Fruit fly (Drosophila melanogaster) whole organism, embryonic: ENCODE results near the gene CG14342.

Source experiments
- Bdp1 ChIP-seq: fragments of 200-800 bp; sonication (Bioruptor generic); optimal IDR thresholded peaks from 3 replicates; lab custom pipeline; 2016; ENCODE audit warnings: missing biosample characterization, missing genetic modification characterization
- Blimp-1 ChIP-seq: fragments of 200-800 bp; sonication (Bioruptor generic); optimal IDR thresholded peaks from 3 replicates; lab custom pipeline; 2018; ENCODE audit warnings: missing biosample characterization, missing genetic modification characterization, mild to moderate bottlenecking, moderate library complexity, missing genetic modification reagents
- CG1024 ChIP-seq: fragments of 200-800 bp; sonication (Bioruptor generic); IDR thresholded peaks from 2 replicates; pipeline ENCODE4 v1.3.6; 2022; ENCODE audit warnings: missing biosample characterization, missing genetic modification characterization
- CG10565 ChIP-seq: fragments of 200-800 bp; sonication (Bioruptor generic); optimal IDR thresholded peaks from 3 replicates; lab custom pipeline; 2016; ENCODE audit warnings: missing biosample characterization, mild to moderate bottlenecking, missing genetic modification characterization
- CG11085 ChIP-seq: fragments of 200-800 bp; sonication (Bioruptor generic); IDR thresholded peaks from 2 replicates; pipeline ENCODE4 v1.3.6; 2022; ENCODE audit warnings: missing biosample characterization, missing genetic modification characterization
- CG11504 ChIP-seq: fragments of 200-800 bp; sonication (Bioruptor generic); optimal IDR thresholded peaks from 3 replicates; lab custom pipeline; 2019; ENCODE audit warnings: missing biosample characterization, mild to moderate bottlenecking, missing genetic modification characterization, moderate library complexity
- CG13123 ChIP-seq: fragments of 200-800 bp; sonication (Bioruptor generic); optimal IDR thresholded peaks from 2 replicates; lab custom pipeline; 2016; ENCODE audit warnings: missing biosample characterization, missing genetic modification characterization
- CG13775 ChIP-seq: fragments of 200-800 bp; sonication (Bioruptor generic); optimal IDR thresholded peaks from 3 replicates; lab custom pipeline; 2017; ENCODE audit warnings: missing biosample characterization, mild to moderate bottlenecking, missing genetic modification characterization
- CG17328 ChIP-seq: fragments of 200-800 bp; sonication (Bioruptor generic); IDR thresholded peaks from 2 replicates; pipeline ENCODE4 v1.3.6; 2022; ENCODE audit warnings: missing biosample characterization, missing genetic modification characterization
- CG2889 ChIP-seq: fragments of 200-800 bp; sonication (Bioruptor generic); IDR thresholded peaks from 3 replicates; pipeline ENCODE4 v1.3.6; 2022; ENCODE audit warnings: missing biosample characterization, missing genetic modification characterization
- CG30403 ChIP-seq: fragments of 200-800 bp; sonication (Bioruptor generic); optimal IDR thresholded peaks from 3 replicates; lab custom pipeline; 2016; ENCODE audit warnings: missing biosample characterization, missing genetic modification characterization
- CG32772 ChIP-seq: fragments of 200-800 bp; sonication (Bioruptor generic); IDR thresholded peaks from 2 replicates; pipeline ENCODE4 v1.3.6; 2022; ENCODE audit warnings: missing biosample characterization, missing genetic modification characterization
- CG3838 ChIP-seq: fragments of 200-800 bp; sonication (Bioruptor generic); optimal IDR thresholded peaks from 3 replicates; lab custom pipeline; 2016; ENCODE audit warnings: missing biosample characterization, missing genetic modification characterization
- CG5180 ChIP-seq: fragments of 200-800 bp; sonication (Bioruptor generic); optimal IDR thresholded peaks from 3 replicates; lab custom pipeline; 2017; ENCODE audit warnings: missing biosample characterization, missing genetic modification characterization, mild to moderate bottlenecking, moderate library complexity, missing genetic modification reagents
- CG6791 ChIP-seq: fragments of 200-800 bp; sonication (Bioruptor generic); IDR thresholded peaks from 3 replicates; pipeline ENCODE4 v1.3.6; 2022; ENCODE audit warnings: missing biosample characterization, missing genetic modification characterization; ENCODE audit not compliant: partially characterized antibody
- CG7745 ChIP-seq: fragments of 200-800 bp; sonication (Bioruptor generic); optimal IDR thresholded peaks from 2 replicates; lab custom pipeline; 2018; ENCODE audit warnings: missing biosample characterization, mild to moderate bottlenecking, missing genetic modification characterization, moderate library complexity
- CG8359 ChIP-seq: fragments of 200-800 bp; sonication (Bioruptor generic); optimal IDR thresholded peaks from 2 replicates; lab custom pipeline; 2017; ENCODE audit warnings: missing biosample characterization, mild to moderate bottlenecking, missing genetic modification characterization, borderline replicate concordance
- CG9727 ChIP-seq: fragments of 200-800 bp; sonication (Bioruptor generic); optimal IDR thresholded peaks from 3 replicates; lab custom pipeline; 2017; ENCODE audit warnings: missing biosample characterization, mild to moderate bottlenecking, missing genetic modification characterization
- Chrac-16 ChIP-seq: fragments of 200-800 bp; sonication (Bioruptor generic); optimal IDR thresholded peaks from 3 replicates; lab custom pipeline; 2016; ENCODE audit warnings: missing biosample characterization, missing genetic modification characterization
- Dfd ChIP-seq, 2 experiments: fragments of >200 bp; optimal IDR thresholded peaks; 2 replicates each; lab custom pipeline; 2017; ENCODE audit warnings: missing biosample characterization in 2 of 2, missing genetic modification characterization in 2 of 2
- Dip3 ChIP-seq: fragments of 200-800 bp; sonication (Bioruptor generic); optimal IDR thresholded peaks from 3 replicates; lab custom pipeline; 2016; ENCODE audit warnings: missing biosample characterization, missing genetic modification characterization
- Drgx ChIP-seq: fragments of 200-800 bp; sonication (Bioruptor generic); IDR thresholded peaks from 2 replicates; pipeline ENCODE4 v1.3.6; 2022; ENCODE audit warnings: missing biosample characterization, missing genetic modification characterization
- Elba2 ChIP-seq: fragments of 200-800 bp; sonication (Bioruptor generic); optimal IDR thresholded peaks from 3 replicates; lab custom pipeline; 2016; ENCODE audit warnings: missing biosample characterization, missing genetic modification characterization
- HHEX ChIP-seq: fragments of 200-800 bp; sonication (Bioruptor generic); optimal IDR thresholded peaks from 3 replicates; lab custom pipeline; 2017; ENCODE audit warnings: missing biosample characterization, mild to moderate bottlenecking, missing genetic modification characterization, missing genetic modification reagents
- Hmr ChIP-seq: fragments of 200-800 bp; sonication (Bioruptor generic); optimal IDR thresholded peaks from 3 replicates; lab custom pipeline; 2017; ENCODE audit warnings: mild to moderate bottlenecking, missing biosample characterization, missing genetic modification reagents, missing genetic modification characterization
- Mes4 ChIP-seq: fragments of 200-800 bp; sonication (Bioruptor generic); optimal IDR thresholded peaks from 2 replicates; lab custom pipeline; 2016; ENCODE audit warnings: missing biosample characterization, missing genetic modification characterization
- Pdp1 ChIP-seq, 2 experiments: fragments of 200-800 bp; sonication (Bioruptor generic); optimal IDR thresholded peaks; 3 replicates each; lab custom pipeline; 2016; ENCODE audit warnings: missing biosample characterization in 2 of 2, missing genetic modification characterization in 2 of 2, mild to moderate bottlenecking in 1 of 2, moderate library complexity in 1 of 2
- Sox100B ChIP-seq: fragments of 200-800 bp; sonication (Bioruptor generic); optimal IDR thresholded peaks from 3 replicates; lab custom pipeline; 2018; ENCODE audit warnings: missing biosample characterization, mild to moderate bottlenecking, missing genetic modification characterization
- Spps ChIP-seq: fragments of 200-800 bp; sonication (Bioruptor generic); optimal IDR thresholded peaks from 2 replicates; lab custom pipeline; 2018; ENCODE audit warnings: missing biosample characterization, mild to moderate bottlenecking, missing genetic modification characterization
- Stat92E ChIP-seq, 3 experiments: fragments of >200 bp in 2 of 3; fragments of 200-800 bp in 1 of 3; sonication (Bioruptor generic) in 1 of 3; optimal IDR thresholded peaks; 2 replicates each; lab custom pipeline; 2017 to 2019; ENCODE audit warnings: missing biosample characterization in 3 of 3, missing genetic modification characterization in 3 of 3, mild to moderate bottlenecking in 1 of 3, moderate library complexity in 1 of 3
- Vsx1 ChIP-seq: fragments of 200-800 bp; sonication (Bioruptor generic); optimal IDR thresholded peaks from 2 replicates; lab custom pipeline; 2017; ENCODE audit warnings: missing biosample characterization, mild to moderate bottlenecking, missing genetic modification characterization, missing genetic modification reagents
- az2 ChIP-seq: fragments of 200-800 bp; sonication (Bioruptor generic); optimal IDR thresholded peaks from 3 replicates; lab custom pipeline; 2016; ENCODE audit warnings: missing biosample characterization, missing genetic modification characterization
- crol ChIP-seq: fragments of 200-800 bp; sonication (Bioruptor generic); IDR thresholded peaks from 2 replicates; pipeline ENCODE4 v1.3.6; 2022; ENCODE audit warnings: missing biosample characterization, missing genetic modification characterization
- exex ChIP-seq: fragments of 200-800 bp; sonication (Bioruptor generic); optimal IDR thresholded peaks from 4 replicates; lab custom pipeline; 2018; ENCODE audit warnings: missing biosample characterization, mild to moderate bottlenecking, missing genetic modification characterization, moderate library complexity
- eyg ChIP-seq: fragments of 200-800 bp; sonication (Bioruptor generic); optimal IDR thresholded peaks from 3 replicates; lab custom pipeline; 2016; ENCODE audit warnings: missing biosample characterization, missing genetic modification characterization
- fd102C ChIP-seq: fragments of 200-800 bp; sonication (Bioruptor generic); optimal IDR thresholded peaks from 2 replicates; lab custom pipeline; 2018; ENCODE audit warnings: missing biosample characterization, mild to moderate bottlenecking, missing genetic modification characterization, moderate library complexity
- fd96Cb ChIP-seq: fragments of 200-800 bp; sonication (Bioruptor generic); optimal IDR thresholded peaks from 2 replicates; lab custom pipeline; 2018; ENCODE audit warnings: missing biosample characterization, mild to moderate bottlenecking, missing genetic modification characterization, moderate library complexity
- grau ChIP-seq: fragments of 200-800 bp; optimal IDR thresholded peaks from 3 replicates; lab custom pipeline; 2019; ENCODE audit warnings: missing biosample characterization, mild to moderate bottlenecking, missing genetic modification characterization, moderate library complexity
- gsb ChIP-seq: fragments of 200-800 bp; sonication (Bioruptor generic); IDR thresholded peaks from 2 replicates; pipeline ENCODE4 v1.3.6; 2022; ENCODE audit warnings: missing biosample characterization, missing genetic modification characterization
- hkb ChIP-seq, 2 experiments: fragments of 200-800 bp in 1 of 2; fragments of >200 bp in 1 of 2; sonication (Bioruptor generic) in 1 of 2; IDR thresholded peaks in 1 of 2; optimal IDR thresholded peaks in 1 of 2; 2 replicates each; pipeline versions ENCODE4 v1.3.6 to Lab custom; 2017 to 2022; ENCODE audit warnings: missing biosample characterization in 1 of 2, missing genetic modification characterization in 1 of 2
- ind ChIP-seq: fragments of 200-800 bp; sonication (Bioruptor generic); optimal IDR thresholded peaks from 3 replicates; lab custom pipeline; 2016; ENCODE audit warnings: missing biosample characterization, missing genetic modification characterization
- inv ChIP-seq: fragments of 200-800 bp; sonication (Bioruptor generic); IDR thresholded peaks from 2 replicates; pipeline ENCODE4 v1.3.6; 2022; ENCODE audit warnings: missing biosample characterization, missing genetic modification characterization; ENCODE audit not compliant: partially characterized antibody
- kah ChIP-seq: fragments of 200-800 bp; sonication (Bioruptor generic); optimal IDR thresholded peaks from 2 replicates; lab custom pipeline; 2018; ENCODE audit warnings: missing biosample characterization, mild to moderate bottlenecking, missing genetic modification characterization
- klu ChIP-seq: fragments of 200-800 bp; sonication (Bioruptor generic); IDR thresholded peaks from 2 replicates; pipeline ENCODE4 v1.3.6; 2022; ENCODE audit warnings: missing biosample characterization, missing genetic modification characterization
- nerfin-1 ChIP-seq: fragments of 200-800 bp; sonication (Bioruptor generic); optimal IDR thresholded peaks from 3 replicates; lab custom pipeline; 2019; ENCODE audit warnings: missing biosample characterization, mild to moderate bottlenecking, missing genetic modification characterization, moderate library complexity
- rib ChIP-seq: fragments of 200-800 bp; sonication (Bioruptor generic); IDR thresholded peaks from 2 replicates; pipeline ENCODE4 v1.3.6; 2022; ENCODE audit warnings: missing biosample characterization, missing genetic modification characterization
- sug ChIP-seq: fragments of 200-800 bp; optimal IDR thresholded peaks from 2 replicates; lab custom pipeline; 2019; ENCODE audit warnings: missing biosample characterization, mild to moderate bottlenecking, missing genetic modification characterization, moderate library complexity
- tll ChIP-seq, 2 experiments: fragments of 200-800 bp in 1 of 2; fragments of >200 bp in 1 of 2; sonication (Bioruptor generic) in 1 of 2; optimal IDR thresholded peaks; 2 replicates each; lab custom pipeline; 2017 to 2019; ENCODE audit warnings: missing biosample characterization in 2 of 2, missing genetic modification characterization in 2 of 2, mild to moderate bottlenecking in 1 of 2, moderate library complexity in 1 of 2
- ttk ChIP-seq: fragments of 200-800 bp; sonication (Bioruptor generic); IDR thresholded peaks from 2 replicates; pipeline ENCODE4 v2.1.2; 2022; ENCODE audit warnings: missing biosample characterization, missing genetic modification characterization

CG14342 gene

DNA sequence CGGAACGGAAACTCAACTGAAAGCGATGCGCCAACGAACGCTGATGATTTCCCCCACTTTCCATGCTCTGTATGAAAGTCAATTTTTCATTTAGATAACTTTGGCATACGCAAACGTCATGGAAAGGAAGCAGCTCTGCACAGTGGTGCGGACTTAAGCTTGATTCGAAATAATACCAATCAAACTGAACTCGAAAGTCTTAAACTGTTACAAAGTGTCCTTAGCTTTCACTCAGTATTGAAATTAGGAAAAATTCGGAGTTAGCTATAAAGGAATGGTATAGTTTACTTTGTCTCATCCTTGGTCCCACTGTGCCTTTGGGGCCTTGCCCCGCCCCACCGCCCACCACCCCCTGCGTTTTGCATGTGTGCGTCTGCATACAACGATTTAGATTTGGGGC lies 3.4 kb downstream of the CG14342 start (continued):
- no peak for TF ChIP-seq CG8359 (GFP tag; lab: Kevin White, UChicago)
- TF ChIP-seq CG17328 (GFP tag; lab: Robert Waterston, UW): peak; percentile 46; the same call in 1 of the 2 replicates
- TF ChIP-seq fd102C (GFP tag; lab: Kevin White, UChicago): no peak
- no peak for TF ChIP-seq Spps (tag; lab: Kevin White, UChicago)
- no peak for TF ChIP-seq Elba2 (GFP tag; lab: Kevin White, UChicago)
- TF ChIP-seq Blimp-1 (GFP tag; lab: Kevin White, UChicago): peak; percentile 30
- 0 out of 2 replicates have a peak, but pooled peaks have one; percentile 19 for TF ChIP-seq ttk
- no peak for TF ChIP-seq CG1024 (GFP tag; lab: Robert Waterston, UW)
- TF ChIP-seq Dip3: peak; percentile 24
- TF ChIP-seq CG32772 (GFP tag; lab: Robert Waterston, UW): peak; percentile 52
- TF ChIP-seq CG11504 (tag; lab: Kevin White, UChicago): peak; percentile 61
- TF ChIP-seq gsb (GFP tag; lab: Robert Waterston, UW): no peak
- no peak for TF ChIP-seq klu (GFP tag; lab: Robert Waterston, UW)
- no peak for TF ChIP-seq eyg (GFP tag; lab: Kevin White, UChicago)
- TF ChIP-seq CG7745 (tag; lab: Kevin White, UChicago): no peak
- no peak for TF ChIP-seq CG10565 (GFP tag; lab: Kevin White, UChicago)
- TF ChIP-seq tll (GFP tag; optimal IDR thresholded peaks at IDR 0.05; lab: Kevin White, UChicago): no peak
- TF ChIP-seq Drgx (GFP tag; lab: Robert Waterston, UW): no peak
- TF ChIP-seq CG11085 (GFP tag; lab: Robert Waterston, UW): 0 out of 2 replicates have a peak, but pooled peaks have one; percentile 21
- no peak for TF ChIP-seq CG3838
- no peak for TF ChIP-seq Stat92E (GFP tag; optimal IDR thresholded peaks at IDR 0.05; lab: Kevin White, UChicago)
- TF ChIP-seq CG13123 (GFP tag; lab: Kevin White, UChicago): no peak
- TF ChIP-seq rib: 0 out of 2 replicates have a peak, but pooled peaks have one; percentile 40
- peak; percentile 84 for TF ChIP-seq Hmr (GFP tag; lab: Kevin White, UChicago)
- no peak for TF ChIP-seq CG6791
- TF ChIP-seq Bdp1 (GFP tag; lab: Kevin White, UChicago): no peak
- no peak for TF ChIP-seq exex (tag; lab: Kevin White, UChicago)
- TF ChIP-seq CG9727 (GFP tag; lab: Kevin White, UChicago): no peak
- no peak for TF ChIP-seq inv
- TF ChIP-seq crol (GFP tag; lab: Robert Waterston, UW): no peak
- TF ChIP-seq Dfd (GFP tag; optimal IDR thresholded peaks at IDR 0.05; lab: Kevin White, UChicago): no peak
- TF ChIP-seq Pdp1 (GFP tag; optimal IDR thresholded peaks at IDR 0.05; lab: Kevin White, UChicago): peak in 1 of 2 experiments; percentile 20
- TF ChIP-seq CG13775 (GFP tag; lab: Kevin White, UChicago): no peak
- TF ChIP-seq Mes4 (GFP tag; lab: Kevin White, UChicago): no peak
- peak; percentile 3 for TF ChIP-seq fd96Cb (tag; lab: Kevin White, UChicago)
- peak; percentile 49 for TF ChIP-seq grau
- peak; percentile 42 for TF ChIP-seq ind (GFP tag; lab: Kevin White, UChicago)
- no peak for TF ChIP-seq kah
- peak; percentile 45 for TF ChIP-seq HHEX (GFP tag; lab: Kevin White, UChicago)
- TF ChIP-seq nerfin-1: no peak
- no peak for TF ChIP-seq CG5180 (GFP tag; lab: Kevin White, UChicago)
- TF ChIP-seq Sox100B (GFP tag; lab: Kevin White, UChicago): peak; percentile 33
- no peak for TF ChIP-seq hkb (optimal IDR thresholded peaks at IDR 0.05; lab: Kevin White, UChicago)
- TF ChIP-seq hkb (GFP tag; IDR thresholded peaks at IDR 0.05; lab: Robert Waterston, UW): peak; percentile 75
- TF ChIP-seq CG30403 (GFP tag; lab: Kevin White, UChicago): peak; percentile 31
- peak; percentile 57; the same call in 1 of the 3 replicates for TF ChIP-seq CG2889 (GFP tag; lab: Robert Waterston, UW)
- no peak for TF ChIP-seq az2 (GFP tag; lab: Kevin White, UChicago)
- no peak for TF ChIP-seq Vsx1 (GFP tag; lab: Kevin White, UChicago)
- TF ChIP-seq Chrac-16 (GFP tag; lab: Kevin White, UChicago): no peak
- peak; percentile 36 for TF ChIP-seq sug (tag; lab: Kevin White, UChicago)
